Fruit fly (Drosophila melanogaster): ENCODE measurements around the gene Prosbeta3.
A peak's percentile ranks its signal among the peaks of the same experiment; 100 is the strongest.

The Prosbeta3 gene

DNA sequence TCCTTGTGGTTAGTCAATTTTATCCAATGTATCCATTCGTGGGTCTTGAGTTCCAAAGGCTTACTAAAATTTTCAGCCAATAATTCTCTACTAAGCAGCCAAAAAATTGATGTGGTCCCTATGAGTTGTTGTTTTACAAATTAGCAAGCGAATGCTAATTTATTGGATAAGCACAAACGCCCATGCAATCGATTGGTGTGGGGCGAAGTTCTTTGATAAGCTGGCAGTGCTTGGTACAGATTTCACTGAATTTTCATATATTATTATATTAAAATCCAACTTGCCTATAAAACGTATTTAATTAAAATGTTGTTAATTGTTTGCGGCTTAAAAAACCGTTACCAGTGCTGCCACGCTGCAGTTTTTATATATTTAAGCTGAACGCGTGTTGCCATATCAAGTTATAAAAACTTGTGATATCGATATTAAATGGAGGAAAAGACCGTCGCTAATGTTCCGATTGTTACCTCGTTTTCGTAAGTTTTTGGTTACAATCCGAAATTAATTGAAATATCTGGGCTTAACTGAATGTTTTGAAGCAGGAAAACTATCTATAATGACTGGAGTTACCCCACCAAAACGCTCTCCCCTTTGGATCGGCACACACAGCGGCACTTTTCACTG is 2.3 kb downstream of the Prosbeta3 start, which contains the start of the genes CG31100 and CG11980 (continued):
- no peak for TF ChIP-seq sug (tag; optimal IDR thresholded peaks at IDR 0.05)
- peak; percentile 78 for TF ChIP-seq YL-1 (GFP tag; optimal IDR thresholded peaks at IDR 0.05)
- TF ChIP-seq Chrac-16 (GFP tag; optimal IDR thresholded peaks at IDR 0.05): no peak
- no peak for TF ChIP-seq CG9215 (GFP tag; IDR thresholded peaks at IDR 0.05)
- TF ChIP-seq CG6654 (GFP tag; optimal IDR thresholded peaks at IDR 0.05): no peak
- peak; percentile 8 for TF ChIP-seq CG12155 (GFP tag; optimal IDR thresholded peaks at IDR 0.05)
- no peak for TF ChIP-seq GATAe (GFP tag; conservative IDR thresholded peaks at IDR 0.05)
- TF ChIP-seq CG42726 (GFP tag; IDR thresholded peaks at IDR 0.05; ENCODE audit: partially characterized antibody): peak; percentile 61
- TF ChIP-seq hth (optimal IDR thresholded peaks at IDR 0.05): no peak
- TF ChIP-seq esg (GFP tag; conservative IDR thresholded peaks at IDR 0.05): no peak
- TF ChIP-seq CG6765 (GFP tag; optimal IDR thresholded peaks at IDR 0.05): no peak
- no peak for TF ChIP-seq CG34422 (GFP tag; IDR thresholded peaks at IDR 0.05)
- no peak for TF ChIP-seq cg (GFP tag; optimal IDR thresholded peaks at IDR 0.05)
- no peak for TF ChIP-seq h (optimal IDR thresholded peaks at IDR 0.05)
- TF ChIP-seq CG15601 (tag; optimal IDR thresholded peaks at IDR 0.05): peak; percentile 24
- TF ChIP-seq tup (GFP tag; optimal IDR thresholded peaks at IDR 0.05): no peak
- no peak for TF ChIP-seq ttk (GFP tag; IDR thresholded peaks at IDR 0.05)
- TF ChIP-seq MESR4 (GFP tag; optimal IDR thresholded peaks at IDR 0.05): peak; percentile 77
- TF ChIP-seq slou (GFP tag; optimal IDR thresholded peaks at IDR 0.05): no peak
- TF ChIP-seq CG9876 (GFP tag; optimal IDR thresholded peaks at IDR 0.05): no peak
- peak; percentile 57; the same call in 1 of the 3 replicates for TF ChIP-seq CG7963 (GFP tag; IDR thresholded peaks at IDR 0.05; ENCODE audit: partially characterized antibody)
- no peak for TF ChIP-seq Side (GFP tag; optimal IDR thresholded peaks at IDR 0.05)
- TF ChIP-seq CG2712 (tag; optimal IDR thresholded peaks at IDR 0.05): peak; percentile 46
- peak; percentile 99 for TF ChIP-seq Myb (GFP tag; optimal IDR thresholded peaks at IDR 0.05)
- TF ChIP-seq CG2678 (tag; optimal IDR thresholded peaks at IDR 0.05): no peak
- no peak for TF ChIP-seq CG4730 (GFP tag; IDR thresholded peaks at IDR 0.05)
- TF ChIP-seq CG10321 (GFP tag; IDR thresholded peaks at IDR 0.05): no peak
- no peak for TF ChIP-seq ap (GFP tag; IDR thresholded peaks at IDR 0.05)
- TF ChIP-seq bowl (GFP tag; IDR thresholded peaks at IDR 0.05): no peak
- peak; percentile 61 for TF ChIP-seq CG12659 (GFP tag; optimal IDR thresholded peaks at IDR 0.05)
- no peak for TF ChIP-seq CG31388 (GFP tag; optimal IDR thresholded peaks at IDR 0.05)
- peak; percentile 80 for TF ChIP-seq Opbp (GFP tag; IDR thresholded peaks at IDR 0.05; ENCODE audit: partially characterized antibody)
- no peak for TF ChIP-seq Rfx (GFP tag; IDR thresholded peaks at IDR 0.05)
- no peak for TF ChIP-seq CG30020 (tag; optimal IDR thresholded peaks at IDR 0.05)
- TF ChIP-seq HLH4C (GFP tag; IDR thresholded peaks at IDR 0.05; ENCODE audit: partially characterized antibody): peak; percentile 49; the same call in 2 of the 3 replicates
- TF ChIP-seq BEAF-32 (GFP tag; optimal IDR thresholded peaks at IDR 0.05): peak; percentile 86
- TF ChIP-seq CG2199 (GFP tag; IDR thresholded peaks at IDR 0.05): no peak
- TF ChIP-seq lilli (GFP tag; optimal IDR thresholded peaks at IDR 0.05): peak; percentile 30
- no peak for TF ChIP-seq ssp (GFP tag; IDR thresholded peaks at IDR 0.05)
- TF ChIP-seq pan (optimal IDR thresholded peaks at IDR 0.05): no peak
- TF ChIP-seq pan (GFP tag; optimal IDR thresholded peaks at IDR 0.05 in 1 of 2, IDR thresholded peaks at IDR 0.05 in 1 of 2): no peak
- TF ChIP-seq CG15514 (GFP tag; optimal IDR thresholded peaks at IDR 0.05): peak; percentile 58
- TF ChIP-seq hb (GFP tag; IDR thresholded peaks at IDR 0.05; ENCODE audit: partially characterized antibody): 0 out of 3 replicates have a peak, but pooled peaks have one; percentile 14

All from whole organism, embryonic.